Fruit fly (Drosophila melanogaster) whole organism, embryonic: ENCODE data around the gene Prx2.
A peak's percentile ranks its signal among the peaks of the same experiment; 100 is the strongest.

Source experiments
- Asciz ChIP-seq: fragments of 200-800 bp; sonication (Bioruptor generic); optimal IDR thresholded peaks from 2 replicates; lab custom pipeline; 2017; ENCODE audit warnings: missing biosample characterization, mild to moderate bottlenecking, missing genetic modification characterization, missing genetic modification reagents
- Atf3 ChIP-seq: fragments of 200-800 bp; sonication (Bioruptor generic); optimal IDR thresholded peaks from 3 replicates; lab custom pipeline; 2016; ENCODE audit warnings: missing biosample characterization, missing genetic modification characterization
- Bteb2 ChIP-seq: fragments of 200-800 bp; sonication (Bioruptor generic); optimal IDR thresholded peaks from 2 replicates; lab custom pipeline; 2016; ENCODE audit warnings: missing biosample characterization, missing genetic modification characterization
- CG10147 ChIP-seq: fragments of 200-800 bp; sonication (Bioruptor generic); optimal IDR thresholded peaks from 2 replicates; lab custom pipeline; 2019; ENCODE audit warnings: missing biosample characterization, mild to moderate bottlenecking, missing genetic modification characterization, moderate library complexity
- CG10979 ChIP-seq: fragments of 200-800 bp; sonication (Bioruptor generic); optimal IDR thresholded peaks from 2 replicates; lab custom pipeline; 2018; ENCODE audit warnings: missing biosample characterization, mild to moderate bottlenecking, missing genetic modification characterization, moderate library complexity
- CG11247 ChIP-seq: fragments of 200-800 bp; sonication (Bioruptor generic); IDR thresholded peaks from 2 replicates; pipeline ENCODE4 v1.3.6; 2022; ENCODE audit warnings: missing biosample characterization, missing genetic modification characterization
- CG12236 ChIP-seq: fragments of 200-800 bp; sonication (Bioruptor generic); optimal IDR thresholded peaks from 2 replicates; lab custom pipeline; 2016; ENCODE audit warnings: missing biosample characterization, missing genetic modification characterization
- CG12299 ChIP-seq: fragments of 200-800 bp; sonication (Bioruptor generic); optimal IDR thresholded peaks from 2 replicates; lab custom pipeline; 2018; ENCODE audit warnings: missing biosample characterization, mild to moderate bottlenecking, missing genetic modification characterization
- CG13287 ChIP-seq: fragments of 200-800 bp; sonication (Bioruptor generic); IDR thresholded peaks from 2 replicates; pipeline ENCODE4 v1.3.6; 2022; ENCODE audit warnings: missing biosample characterization, missing genetic modification characterization; ENCODE audit not compliant: partially characterized antibody
- CG14710 ChIP-seq: fragments of 200-800 bp; sonication (Bioruptor generic); optimal IDR thresholded peaks from 3 replicates; lab custom pipeline; 2019; ENCODE audit warnings: missing biosample characterization, mild to moderate bottlenecking, missing genetic modification characterization, moderate library complexity
- CG15601 ChIP-seq: fragments of 200-800 bp; sonication (Bioruptor generic); optimal IDR thresholded peaks from 3 replicates; lab custom pipeline; 2019; ENCODE audit warnings: missing biosample characterization, mild to moderate bottlenecking, missing genetic modification characterization, moderate library complexity
- CG1647 ChIP-seq: fragments of 200-800 bp; sonication (Bioruptor generic); optimal IDR thresholded peaks from 3 replicates; lab custom pipeline; 2016; ENCODE audit warnings: missing biosample characterization, missing genetic modification characterization
- CG17361 ChIP-seq: fragments of 200-800 bp; sonication (Bioruptor generic); IDR thresholded peaks from 3 replicates; pipeline ENCODE4 v1.3.6; 2022; ENCODE audit warnings: missing biosample characterization, missing genetic modification characterization
- CG17568 ChIP-seq: fragments of 200-800 bp; sonication (Bioruptor generic); optimal IDR thresholded peaks from 2 replicates; lab custom pipeline; 2018; ENCODE audit warnings: missing biosample characterization, mild to moderate bottlenecking, missing genetic modification characterization, moderate library complexity
- CG33557 ChIP-seq: fragments of 200-800 bp; sonication (Bioruptor generic); optimal IDR thresholded peaks from 2 replicates; lab custom pipeline; 2019; ENCODE audit warnings: missing biosample characterization, mild to moderate bottlenecking, missing genetic modification characterization, moderate library complexity
- CG3847 ChIP-seq: fragments of 200-800 bp; sonication (Bioruptor generic); IDR thresholded peaks from 2 replicates; pipeline ENCODE4 v1.3.6; 2022; ENCODE audit warnings: missing biosample characterization, missing genetic modification characterization
- CG3995 ChIP-seq: fragments of 200-800 bp; sonication (Bioruptor generic); optimal IDR thresholded peaks from 3 replicates; lab custom pipeline; 2016; ENCODE audit warnings: missing biosample characterization, missing genetic modification characterization
- CG6175 ChIP-seq: fragments of 200-800 bp; sonication (Bioruptor generic); IDR thresholded peaks from 3 replicates; pipeline ENCODE4 v1.3.6; 2022; ENCODE audit warnings: missing biosample characterization, missing genetic modification characterization
- CG7745 ChIP-seq: fragments of 200-800 bp; sonication (Bioruptor generic); optimal IDR thresholded peaks from 2 replicates; lab custom pipeline; 2018; ENCODE audit warnings: missing biosample characterization, mild to moderate bottlenecking, missing genetic modification characterization, moderate library complexity
- D19B ChIP-seq: fragments of 200-800 bp; sonication (Bioruptor generic); optimal IDR thresholded peaks from 2 replicates; lab custom pipeline; 2017; ENCODE audit warnings: missing biosample characterization, mild to moderate bottlenecking, missing genetic modification characterization
- Dad ChIP-seq: fragments of 200-800 bp; sonication (Bioruptor generic); optimal IDR thresholded peaks from 3 replicates; lab custom pipeline; 2016; ENCODE audit warnings: missing biosample characterization, missing genetic modification characterization
- Dbx ChIP-seq: fragments of 200-800 bp; sonication (Bioruptor generic); IDR thresholded peaks from 3 replicates; pipeline ENCODE4 v1.3.6; 2022; ENCODE audit warnings: missing biosample characterization, missing genetic modification characterization
- Deaf1 ChIP-seq: fragments of 200-800 bp; optimal IDR thresholded peaks from 3 replicates; lab custom pipeline; 2019; ENCODE audit warnings: missing biosample characterization, mild to moderate bottlenecking, missing genetic modification characterization, moderate library complexity
- Fer1 ChIP-seq: fragments of 200-800 bp; sonication (Bioruptor generic); optimal IDR thresholded peaks from 2 replicates; lab custom pipeline; 2017; ENCODE audit warnings: missing biosample characterization, mild to moderate bottlenecking, missing genetic modification characterization
- Hmx ChIP-seq: fragments of 200-800 bp; sonication (Bioruptor generic); optimal IDR thresholded peaks from 2 replicates; lab custom pipeline; 2016; ENCODE audit warnings: missing biosample characterization, missing genetic modification characterization
- Hr3 ChIP-seq: fragments of 200-800 bp; sonication (Bioruptor generic); optimal IDR thresholded peaks from 3 replicates; lab custom pipeline; 2016; ENCODE audit warnings: missing biosample characterization, missing genetic modification characterization
- Hsf ChIP-seq: fragments of 200-800 bp; sonication (Bioruptor generic); optimal IDR thresholded peaks from 3 replicates; lab custom pipeline; 2016; ENCODE audit warnings: missing biosample characterization, missing genetic modification characterization
- Sry-δ ChIP-seq: fragments of 200-800 bp; sonication (Bioruptor generic); optimal IDR thresholded peaks from 2 replicates; lab custom pipeline; 2016; ENCODE audit warnings: missing biosample characterization, missing genetic modification characterization
- Vsx1 ChIP-seq: fragments of 200-800 bp; sonication (Bioruptor generic); optimal IDR thresholded peaks from 2 replicates; lab custom pipeline; 2017; ENCODE audit warnings: missing biosample characterization, mild to moderate bottlenecking, missing genetic modification characterization, missing genetic modification reagents
- ara ChIP-seq: fragments of 200-800 bp; sonication (Bioruptor generic); IDR thresholded peaks from 2 replicates; pipeline ENCODE4 v1.3.6; 2022; ENCODE audit warnings: missing biosample characterization, missing genetic modification characterization
- ash1 ChIP-seq: fragments of 200-800 bp; sonication (Bioruptor generic); optimal IDR thresholded peaks from 2 replicates; lab custom pipeline; 2018; ENCODE audit warnings: missing biosample characterization, mild to moderate bottlenecking, missing genetic modification characterization
- bigmax ChIP-seq: fragments of 200-800 bp; sonication (Bioruptor generic); optimal IDR thresholded peaks from 2 replicates; lab custom pipeline; 2018; ENCODE audit warnings: missing biosample characterization, mild to moderate bottlenecking, missing genetic modification characterization
- croc ChIP-seq: fragments of 200-800 bp; sonication (Bioruptor generic); conservative IDR thresholded peaks from 3 replicates; pipeline ENCODE4 v1.3.6; 2022; ENCODE audit warnings: missing biosample characterization, missing genetic modification characterization
- da ChIP-seq: fragments of 200-800 bp; sonication (Bioruptor generic); optimal IDR thresholded peaks from 2 replicates; lab custom pipeline; 2016; ENCODE audit warnings: missing biosample characterization, missing genetic modification characterization
- dysf ChIP-seq: fragments of 200-800 bp; sonication (Bioruptor generic); IDR thresholded peaks from 3 replicates; pipeline ENCODE4 v1.3.6; 2022; ENCODE audit warnings: missing biosample characterization, missing genetic modification characterization
- eve ChIP-seq, 2 experiments: fragments of >200 bp; optimal IDR thresholded peaks; 2 replicates each; lab custom pipeline; 2017; ENCODE audit warnings: missing biosample characterization in 2 of 2, missing genetic modification characterization in 2 of 2
- gcm ChIP-seq: fragments of 200-800 bp; sonication (Bioruptor generic); optimal IDR thresholded peaks from 2 replicates; lab custom pipeline; 2019; ENCODE audit warnings: missing biosample characterization, mild to moderate bottlenecking, missing genetic modification characterization, moderate library complexity
- grn ChIP-seq: fragments of 200-800 bp; sonication (Bioruptor generic); optimal IDR thresholded peaks from 3 replicates; lab custom pipeline; 2017; ENCODE audit warnings: missing biosample characterization, missing genetic modification characterization
- gsb-n ChIP-seq: fragments of 200-800 bp; sonication (Bioruptor generic); optimal IDR thresholded peaks from 3 replicates; lab custom pipeline; 2018; ENCODE audit warnings: missing biosample characterization, mild to moderate bottlenecking, missing genetic modification characterization
- h ChIP-seq: fragments of >200 bp; optimal IDR thresholded peaks from 2 replicates; lab custom pipeline; 2017
- ham ChIP-seq: fragments of 200-800 bp; sonication (Bioruptor generic); IDR thresholded peaks from 2 replicates; pipeline ENCODE4 v1.3.6; 2022; ENCODE audit warnings: missing biosample characterization, missing genetic modification characterization
- kah ChIP-seq: fragments of 200-800 bp; sonication (Bioruptor generic); optimal IDR thresholded peaks from 2 replicates; lab custom pipeline; 2018; ENCODE audit warnings: missing biosample characterization, mild to moderate bottlenecking, missing genetic modification characterization
- lab ChIP-seq: fragments of 200-800 bp; sonication (Bioruptor generic); optimal IDR thresholded peaks from 3 replicates; lab custom pipeline; 2017; ENCODE audit warnings: missing biosample characterization, missing genetic modification characterization, mild to moderate bottlenecking, moderate library complexity, missing genetic modification reagents
- otp ChIP-seq: fragments of 200-800 bp; sonication (Bioruptor generic); IDR thresholded peaks from 3 replicates; pipeline ENCODE4, ENCODE4 v1.3.6; 2022; ENCODE audit warnings: missing biosample characterization, missing genetic modification characterization
- pfk ChIP-seq: fragments of 200-800 bp; sonication (Bioruptor generic); optimal IDR thresholded peaks from 2 replicates; lab custom pipeline; 2018; ENCODE audit warnings: missing biosample characterization, mild to moderate bottlenecking, missing genetic modification characterization, moderate library complexity
- salm ChIP-seq: fragments of 200-800 bp; sonication (Bioruptor generic); optimal IDR thresholded peaks from 2 replicates; lab custom pipeline; 2018; ENCODE audit warnings: missing biosample characterization, mild to moderate bottlenecking, missing genetic modification characterization
- slou ChIP-seq: fragments of 200-800 bp; sonication (Bioruptor generic); optimal IDR thresholded peaks from 3 replicates; lab custom pipeline; 2016; ENCODE audit warnings: missing biosample characterization, missing genetic modification characterization
- sob ChIP-seq: fragments of 200-800 bp; sonication (Bioruptor generic); IDR thresholded peaks from 2 replicates; pipeline ENCODE4 v1.3.6; 2022; ENCODE audit warnings: missing biosample characterization, missing genetic modification characterization
- trh ChIP-seq: fragments of 200-800 bp; sonication (Bioruptor generic); optimal IDR thresholded peaks from 2 replicates; lab custom pipeline; 2016; ENCODE audit warnings: missing biosample characterization, missing genetic modification characterization
- tx ChIP-seq: fragments of 200-800 bp; sonication (Bioruptor generic); optimal IDR thresholded peaks from 2 replicates; lab custom pipeline; 2016; ENCODE audit warnings: missing biosample characterization, missing genetic modification characterization
- vvl ChIP-seq: fragments of 200-800 bp; sonication (Bioruptor generic); IDR thresholded peaks from 2 replicates; pipeline ENCODE4 v1.3.6; 2022; ENCODE audit warnings: missing biosample characterization, missing genetic modification characterization
- zf30C ChIP-seq: fragments of 200-800 bp; sonication (Bioruptor generic); optimal IDR thresholded peaks from 3 replicates; lab custom pipeline; 2018; ENCODE audit warnings: missing biosample characterization, mild to moderate bottlenecking, missing genetic modification characterization

Prx2 gene

dm6 chrX:13323114-13323513, 6.5 kb upstream of the Prx2 start (continued):
- peak; percentile 42 for TF ChIP-seq salm (tag; lab: Kevin White, UChicago)
- peak; percentile 35; the same call in 1 of the 3 replicates for TF ChIP-seq Dbx (GFP tag; lab: Robert Waterston, UW)
- peak; percentile 55 for TF ChIP-seq Fer1 (GFP tag; lab: Kevin White, UChicago)
- peak; percentile 80 for TF ChIP-seq CG17361
- peak; percentile 37 for TF ChIP-seq CG10979 (tag; lab: Kevin White, UChicago)
- TF ChIP-seq Hmx: no peak
- TF ChIP-seq CG10147 (GFP tag; lab: Kevin White, UChicago): peak; percentile 29
- peak; percentile 47 for TF ChIP-seq CG3847 (GFP tag; lab: Robert Waterston, UW)
- no peak for TF ChIP-seq trh (GFP tag; lab: Kevin White, UChicago)
- TF ChIP-seq CG3995 (GFP tag; lab: Kevin White, UChicago): no peak
- TF ChIP-seq kah: peak; percentile 9
- no peak for TF ChIP-seq CG13287
- TF ChIP-seq lab (GFP tag; lab: Kevin White, UChicago): peak; percentile 50
- TF ChIP-seq zf30C: peak; percentile 38
- peak; percentile 38 for TF ChIP-seq CG12236 (GFP tag; lab: Kevin White, UChicago)
- no peak for TF ChIP-seq CG11247
- no peak for TF ChIP-seq gsb-n (tag; lab: Kevin White, UChicago)
- TF ChIP-seq Hr3: peak; percentile 58
- peak; percentile 82 for TF ChIP-seq Hsf (GFP tag; lab: Kevin White, UChicago)
- no peak for TF ChIP-seq CG17568 (GFP tag; lab: Kevin White, UChicago)
- TF ChIP-seq CG15601 (tag; lab: Kevin White, UChicago): no peak
- TF ChIP-seq croc (GFP tag; lab: Robert Waterston, UW): no peak
- TF ChIP-seq da (GFP tag; lab: Kevin White, UChicago): no peak
- no peak for TF ChIP-seq h (lab: Kevin White, UChicago)
- TF ChIP-seq bigmax (GFP tag; lab: Kevin White, UChicago): no peak
- no peak for TF ChIP-seq CG6175
- TF ChIP-seq ara (GFP tag; lab: Robert Waterston, UW): no peak
- TF ChIP-seq tx (GFP tag; lab: Kevin White, UChicago): peak; percentile 37
- no peak for TF ChIP-seq Dad (GFP tag; lab: Kevin White, UChicago)
- TF ChIP-seq Atf3 (GFP tag; lab: Kevin White, UChicago): peak; percentile 34
- TF ChIP-seq CG7745 (tag; lab: Kevin White, UChicago): no peak
- no peak for TF ChIP-seq CG12299 (tag; lab: Kevin White, UChicago)
- TF ChIP-seq grn (GFP tag; lab: Kevin White, UChicago): no peak
- peak; percentile 42 for TF ChIP-seq D19B (GFP tag; lab: Kevin White, UChicago)
- peak; percentile 22 for TF ChIP-seq Deaf1
- TF ChIP-seq Sry-δ: peak; percentile 28
- no peak for TF ChIP-seq otp (GFP tag; lab: Robert Waterston, UW)
- peak; percentile 35; the same call in 1 of the 2 replicates for TF ChIP-seq sob
- peak; percentile 72 for TF ChIP-seq dysf (GFP tag; lab: Robert Waterston, UW)
- peak; percentile 15 for TF ChIP-seq CG14710
- TF ChIP-seq Vsx1 (GFP tag; lab: Kevin White, UChicago): peak; percentile 5
- peak; percentile 61 for TF ChIP-seq slou (GFP tag; lab: Kevin White, UChicago)
- peak; percentile 49 for TF ChIP-seq CG1647 (GFP tag; lab: Kevin White, UChicago)
- TF ChIP-seq ham (GFP tag; lab: Robert Waterston, UW): no peak
- TF ChIP-seq ash1: no peak
- TF ChIP-seq Bteb2 (GFP tag; lab: Kevin White, UChicago): peak; percentile 74
- no peak for TF ChIP-seq pfk (GFP tag; lab: Kevin White, UChicago)
- peak; percentile 52 for TF ChIP-seq Asciz
- TF ChIP-seq CG33557: no peak
- peak; percentile 61; the same call in 1 of the 2 replicates for TF ChIP-seq vvl (GFP tag; lab: Robert Waterston, UW)
- no peak for TF ChIP-seq gcm (GFP tag; lab: Kevin White, UChicago)
- TF ChIP-seq eve (GFP tag; optimal IDR thresholded peaks at IDR 0.05; lab: Kevin White, UChicago): peak in 1 of 2 experiments; percentile 91
